Worm (Caenorhabditis elegans): ENCODE data around the gene srx-51.

DNA sequence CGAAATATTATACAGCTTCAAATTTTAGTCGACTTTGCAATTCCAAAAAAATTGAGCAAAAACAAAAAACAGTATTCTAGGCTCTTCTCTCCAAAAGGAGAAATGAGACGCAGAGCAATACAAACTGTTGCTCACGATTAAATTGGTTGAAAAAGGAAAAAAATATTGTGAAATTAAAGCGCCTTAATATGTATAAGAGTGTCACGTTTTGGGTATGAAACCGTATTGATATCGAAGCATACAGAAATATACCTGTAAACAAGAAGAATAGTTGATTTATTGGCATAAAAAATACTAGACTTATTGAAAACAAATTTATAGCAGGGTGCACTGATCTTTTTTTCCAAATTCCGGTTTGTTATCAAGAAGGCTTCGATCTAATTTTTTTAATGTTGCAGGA lies 15.9 kb upstream of the srx-51 start, which contains the start of gene M01B2.13:
- TF ChIP-seq tra-4 (tag; optimal IDR thresholded peaks at IDR 0.05) (no peak), hmbx-1 (tag; optimal IDR thresholded peaks at IDR 0.05) (no peak), F13C5.2 (tag; optimal IDR thresholded peaks at IDR 0.05) (no peak), ama-1 (optimal IDR thresholded peaks at IDR 0.05) (no peak), pes-1 (GFP tag; IDR thresholded peaks at IDR 0.05) (no peak)

Data from whole organism, early embryonic.